Worm (Caenorhabditis elegans): ENCODE data around the gene T21B4.15.
A peak's percentile ranks its signal among the peaks of the same experiment; 100 is the strongest.

T21B4.15 gene

ce11 chrII:12488810-12489209 is 1.2 kb upstream of the T21B4.15 start:
- TF ChIP-seq ztf-29 (GFP tag; IDR thresholded peaks at IDR 0.05), result no peak
- TF ChIP-seq tab-1 (GFP tag; IDR thresholded peaks at IDR 0.05), result no peak
- no peak for TF ChIP-seq ref-1 (GFP tag; conservative IDR thresholded peaks at IDR 0.05)
- TF ChIP-seq T22C8.4 (GFP tag; IDR thresholded peaks at IDR 0.05), result no peak
- TF ChIP-seq med-1 (GFP tag; optimal IDR thresholded peaks at IDR 0.05; ENCODE audit: insufficient read depth), result no peak
- TF ChIP-seq klf-2 (GFP tag; conservative IDR thresholded peaks at IDR 0.05), result no peak
- no peak for TF ChIP-seq cog-1 (tag; optimal IDR thresholded peaks at IDR 0.05)
- no peak for TF ChIP-seq flt-1 (GFP tag; IDR thresholded peaks at IDR 0.05)
- no peak for TF ChIP-seq ztf-23 (GFP tag; IDR thresholded peaks at IDR 0.05)

- TF ChIP-seq tab-1 (GFP tag; IDR thresholded peaks at IDR 0.05) (no peak), flt-1 (GFP tag; IDR thresholded peaks at IDR 0.05) (no peak), T22C8.4 (GFP tag; IDR thresholded peaks at IDR 0.05) (no peak), klf-2 (GFP tag; conservative IDR thresholded peaks at IDR 0.05) (no peak), ref-1 (GFP tag; conservative IDR thresholded peaks at IDR 0.05) (no peak), cog-1 (tag; optimal IDR thresholded peaks at IDR 0.05) (no peak), med-1 (GFP tag; optimal IDR thresholded peaks at IDR 0.05; ENCODE audit: insufficient read depth) (no peak)
Observed at ce11 chrII:12491936-12492335, 1.9 kb downstream of the T21B4.15 start, which contains the start of gene srz-6. Gene srz-6 (plus strand): TSS chrII:12492236.

ce11 chrII:12494067-12494477 is 4.1 kb downstream of the T21B4.15 start:
- TF ChIP-seq med-1 (GFP tag; optimal IDR thresholded peaks at IDR 0.05; ENCODE audit: insufficient read depth), result no peak
- no peak for TF ChIP-seq klf-2 (GFP tag; conservative IDR thresholded peaks at IDR 0.05)
- TF ChIP-seq tab-1 (GFP tag; IDR thresholded peaks at IDR 0.05), result no peak
- no peak for TF ChIP-seq flt-1 (GFP tag; IDR thresholded peaks at IDR 0.05)
- TF ChIP-seq ztf-29 (GFP tag; IDR thresholded peaks at IDR 0.05), result no peak
- TF ChIP-seq ref-1 (GFP tag; conservative IDR thresholded peaks at IDR 0.05), result no peak
- no peak for TF ChIP-seq T22C8.4 (GFP tag; IDR thresholded peaks at IDR 0.05)
- TF ChIP-seq cog-1 (tag; optimal IDR thresholded peaks at IDR 0.05), result no peak
- TF ChIP-seq ztf-23 (GFP tag; IDR thresholded peaks at IDR 0.05), result no peak

ce11 chrII:12494556-12495131 is 4.6 kb downstream of the T21B4.15 start, which contains the start of gene col-85:
Gene col-85 (minus strand): TSS chrII:12495095.
- TF ChIP-seq T22C8.4 (GFP tag; IDR thresholded peaks at IDR 0.05) (peak; percentile 96), klf-2 (GFP tag; conservative IDR thresholded peaks at IDR 0.05) (peak; percentile 98), ztf-29 (GFP tag; IDR thresholded peaks at IDR 0.05) (peak; percentile 100), cog-1 (tag; optimal IDR thresholded peaks at IDR 0.05) (peak; percentile 83), tab-1 (GFP tag; IDR thresholded peaks at IDR 0.05) (peak; percentile 98), flt-1 (GFP tag; IDR thresholded peaks at IDR 0.05) (peak; percentile 97), ztf-23 (GFP tag; IDR thresholded peaks at IDR 0.05) (peak; percentile 98), med-1 (GFP tag; optimal IDR thresholded peaks at IDR 0.05; ENCODE audit: insufficient read depth) (peak; percentile 73), ref-1 (GFP tag; conservative IDR thresholded peaks at IDR 0.05) (peak; percentile 88)

- TF ChIP-seq klf-2 (GFP tag; conservative IDR thresholded peaks at IDR 0.05) (no peak), T22C8.4 (GFP tag; IDR thresholded peaks at IDR 0.05) (no peak), tab-1 (GFP tag; IDR thresholded peaks at IDR 0.05) (no peak), med-1 (GFP tag; optimal IDR thresholded peaks at IDR 0.05; ENCODE audit: insufficient read depth) (no peak), ztf-23 (GFP tag; IDR thresholded peaks at IDR 0.05) (no peak), flt-1 (GFP tag; IDR thresholded peaks at IDR 0.05) (no peak), ztf-29 (GFP tag; IDR thresholded peaks at IDR 0.05) (no peak), cog-1 (tag; optimal IDR thresholded peaks at IDR 0.05) (no peak), ref-1 (GFP tag; conservative IDR thresholded peaks at IDR 0.05) (no peak)
Observed at ce11 chrII:12496981-12497380, 7.0 kb downstream of the T21B4.15 start, which contains the start of gene T21B4.3. Gene T21B4.3 (minus strand): TSS chrII:12497081.

ce11 chrII:12499969-12500368 is 10.0 kb downstream of the T21B4.15 start:
- TF ChIP-seq ztf-29 (GFP tag; IDR thresholded peaks at IDR 0.05), result no peak
- TF ChIP-seq T22C8.4 (GFP tag; IDR thresholded peaks at IDR 0.05), result no peak
- TF ChIP-seq med-1 (GFP tag; optimal IDR thresholded peaks at IDR 0.05; ENCODE audit: insufficient read depth), result no peak
- TF ChIP-seq flt-1 (GFP tag; IDR thresholded peaks at IDR 0.05), result no peak
- TF ChIP-seq klf-2 (GFP tag; conservative IDR thresholded peaks at IDR 0.05), result no peak

ce11 chrII:12502784-12503183 is 12.8 kb downstream of the T21B4.15 start, which contains the start of gene ador-1:
Gene ador-1 (minus strand): TSS chrII:12502884.
- TF ChIP-seq klf-2 (GFP tag; conservative IDR thresholded peaks at IDR 0.05) (no peak), ztf-23 (GFP tag; IDR thresholded peaks at IDR 0.05) (no peak), flt-1 (GFP tag; IDR thresholded peaks at IDR 0.05) (no peak), cog-1 (tag; optimal IDR thresholded peaks at IDR 0.05) (no peak), tab-1 (GFP tag; IDR thresholded peaks at IDR 0.05) (no peak), T22C8.4 (GFP tag; IDR thresholded peaks at IDR 0.05) (no peak), med-1 (GFP tag; optimal IDR thresholded peaks at IDR 0.05; ENCODE audit: insufficient read depth) (no peak)

ce11 chrII:12506511-12506910 is 16.5 kb downstream of the T21B4.15 start:
- TF ChIP-seq ztf-29 (GFP tag; IDR thresholded peaks at IDR 0.05) (no peak), tab-1 (GFP tag; IDR thresholded peaks at IDR 0.05) (no peak), cog-1 (tag; optimal IDR thresholded peaks at IDR 0.05) (no peak), ref-1 (GFP tag; conservative IDR thresholded peaks at IDR 0.05) (no peak), T22C8.4 (GFP tag; IDR thresholded peaks at IDR 0.05) (no peak), klf-2 (GFP tag; conservative IDR thresholded peaks at IDR 0.05) (no peak), flt-1 (GFP tag; IDR thresholded peaks at IDR 0.05) (no peak), med-1 (GFP tag; optimal IDR thresholded peaks at IDR 0.05; ENCODE audit: insufficient read depth) (no peak), ztf-23 (GFP tag; IDR thresholded peaks at IDR 0.05) (no peak)

ce11 chrII:12507038-12507437 is 17.0 kb downstream of the T21B4.15 start, which contains the start of gene srh-68:
Gene srh-68 (plus strand): TSS chrII:12507338.
- TF ChIP-seq med-1 (GFP tag; optimal IDR thresholded peaks at IDR 0.05; ENCODE audit: insufficient read depth), result no peak
- TF ChIP-seq tab-1 (GFP tag; IDR thresholded peaks at IDR 0.05), result no peak
- no peak for TF ChIP-seq ztf-29 (GFP tag; IDR thresholded peaks at IDR 0.05)
- no peak for TF ChIP-seq ref-1 (GFP tag; conservative IDR thresholded peaks at IDR 0.05)
- TF ChIP-seq T22C8.4 (GFP tag; IDR thresholded peaks at IDR 0.05), result no peak
- no peak for TF ChIP-seq flt-1 (GFP tag; IDR thresholded peaks at IDR 0.05)
